Fruit fly (Drosophila melanogaster): ENCODE results near the gene CG9550.
A peak's percentile ranks its signal among the peaks of the same experiment; 100 is the strongest.

DNA sequence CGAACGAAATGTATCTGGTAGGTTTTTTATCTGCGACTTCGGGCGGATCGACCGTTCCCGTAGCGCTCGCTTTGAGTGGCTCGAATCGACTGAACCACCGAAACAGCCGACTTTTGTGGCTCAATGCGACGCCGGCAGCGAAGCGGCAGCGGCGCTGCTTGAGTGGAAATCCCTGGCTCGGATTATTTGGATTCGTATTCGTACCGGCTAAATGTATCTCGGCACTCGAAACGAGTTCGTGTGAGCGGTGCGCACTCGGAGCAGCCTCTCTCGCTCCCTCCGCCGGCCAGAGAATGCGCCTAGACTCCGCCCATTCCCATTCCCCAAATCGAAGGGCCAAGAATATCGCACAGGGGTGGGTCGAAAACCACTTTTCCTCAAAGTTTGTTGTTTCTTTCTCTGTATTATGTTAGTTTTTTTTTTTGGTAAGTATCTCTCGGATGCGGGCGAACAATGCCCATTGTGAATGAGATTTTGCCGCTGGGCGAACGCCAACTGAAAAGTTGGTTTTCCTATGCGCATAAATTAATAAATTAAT lies 39.3 kb downstream of the CG9550 start:
- TF ChIP-seq Pif1B (GFP tag; optimal IDR thresholded peaks at IDR 0.05) (no peak), EcR (GFP tag; optimal IDR thresholded peaks at IDR 0.05) (peak; percentile 3), CG32121 (GFP tag; IDR thresholded peaks at IDR 0.05) (no peak), CG9948 (tag; optimal IDR thresholded peaks at IDR 0.05) (no peak), CG34367 (tag; optimal IDR thresholded peaks at IDR 0.05) (no peak)
